Worm (Caenorhabditis elegans): ENCODE measurements around the gene Y97E10AR.2.

The Y97E10AR.2 gene

DNA sequence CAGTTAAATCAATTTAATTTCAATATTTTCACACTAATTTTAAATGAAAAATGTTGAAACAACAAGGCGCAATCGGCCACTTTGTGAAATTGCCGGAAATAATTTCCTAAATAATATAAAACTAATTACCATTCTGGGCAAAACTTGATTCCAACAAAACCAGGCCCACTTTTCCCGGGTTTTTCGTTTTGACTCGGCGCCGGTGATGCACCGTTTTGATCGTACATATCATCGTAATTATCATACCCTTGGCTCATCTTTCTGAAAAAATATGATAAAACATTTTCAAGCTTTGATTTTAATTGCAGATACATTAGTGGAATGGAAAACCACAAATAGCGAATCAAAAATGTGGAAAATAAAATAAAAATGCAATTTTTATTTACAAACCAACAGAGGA lies 16.1 kb downstream of the Y97E10AR.2 start, which contains the start of gene rpb-9:
rpb-9 (minus strand) TSS at position 314 of the 400 bp plus-strand sequence.
- TF ChIP-seq mes-4 (tag; optimal IDR thresholded peaks at IDR 0.05) = no peak
- no peak for TF ChIP-seq tlf-1 (GFP tag; optimal IDR thresholded peaks at IDR 0.05)
- TF ChIP-seq hmg-1.2 (GFP tag; IDR thresholded peaks at IDR 0.05) = peak; percentile 24; the same call in 1 of the 2 replicates
- TF ChIP-seq snpc-4 (GFP tag; optimal IDR thresholded peaks at IDR 0.05) = no peak
- TF ChIP-seq snpc-4 (tag; optimal IDR thresholded peaks at IDR 0.05) = peak in 1 of 4 experiments; percentile 35
- peak; percentile 25; the same call in 1 of the 2 replicates for TF ChIP-seq Y56A3A.18 (GFP tag; IDR thresholded peaks at IDR 0.05)
- TF ChIP-seq snpc-1.1 (tag; optimal IDR thresholded peaks at IDR 0.05; ENCODE audit: insufficient read depth) = peak; percentile 10
- TF ChIP-seq rec-8 (tag; optimal IDR thresholded peaks at IDR 0.05) = no peak
- TF ChIP-seq ztf-28 (GFP tag; IDR thresholded peaks at IDR 0.05) = no peak
- TF ChIP-seq hsf-1 (GFP tag; IDR thresholded peaks at IDR 0.05) = 0 out of 2 replicates have a peak, but pooled peaks have one; percentile 30
- no peak for TF ChIP-seq him-1 (tag; optimal IDR thresholded peaks at IDR 0.05)
- TF ChIP-seq ama-1 (optimal IDR thresholded peaks at IDR 0.05) = peak; percentile 17
- no peak for TF ChIP-seq ama-1 (GFP tag; optimal IDR thresholded peaks at IDR 0.05)
- TF ChIP-seq lin-35 (GFP tag; optimal IDR thresholded peaks at IDR 0.05) = no peak
- peak; percentile 30 for TF ChIP-seq F49E8.2 (tag; optimal IDR thresholded peaks at IDR 0.05; ENCODE audit: insufficient read depth)
- 0 out of 2 replicates have a peak, but pooled peaks have one; percentile 16 for TF ChIP-seq nfyb-1 (GFP tag; IDR thresholded peaks at IDR 0.05)
- TF ChIP-seq B0336.3 (GFP tag; IDR thresholded peaks at IDR 0.05) = peak; percentile 27; the same call in 1 of the 2 replicates
- TF ChIP-seq lin-54 (GFP tag; optimal IDR thresholded peaks at IDR 0.05) = no peak
- TF ChIP-seq dpff-1 (tag; optimal IDR thresholded peaks at IDR 0.05) = no peak
- no peak for TF ChIP-seq lsl-1 (GFP tag; optimal IDR thresholded peaks at IDR 0.05)
- no peak for TF ChIP-seq lir-1 (GFP tag; conservative IDR thresholded peaks at IDR 0.05)
- TF ChIP-seq hlh-26 (GFP tag; conservative IDR thresholded peaks at IDR 0.05) = no peak
- TF ChIP-seq B0019.2 (GFP tag; conservative IDR thresholded peaks at IDR 0.05) = no peak
- peak; percentile 14 for TF ChIP-seq die-1 (tag; optimal IDR thresholded peaks at IDR 0.05)

DNA sequence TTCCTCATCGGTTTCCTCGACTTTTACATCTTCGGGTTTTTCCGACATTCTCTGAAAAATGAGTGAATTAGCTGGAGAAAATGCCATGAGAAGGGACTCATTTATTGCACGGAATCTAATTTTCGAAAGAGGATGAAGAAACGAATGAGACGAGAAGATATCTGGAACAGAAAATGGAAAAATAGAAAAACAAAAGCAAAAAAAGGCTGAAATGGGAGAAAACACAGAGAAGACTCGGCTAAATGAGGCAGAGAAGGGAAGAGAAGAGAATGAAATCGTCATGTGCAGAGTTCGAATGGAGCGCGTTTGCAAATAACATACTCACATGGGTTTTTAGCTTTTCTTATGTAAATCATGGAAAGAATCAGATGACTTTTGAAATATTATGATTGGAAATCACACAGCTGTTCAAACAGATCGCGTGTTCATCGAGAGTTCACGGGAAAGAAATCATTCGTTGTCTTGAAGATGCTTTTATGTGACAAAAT lies 18.0 kb downstream of the Y97E10AR.2 start, which contains the start of gene Y97E10AR.6:
Y97E10AR.6 (minus strand) TSS at position 51 of the 488 bp plus-strand sequence.
- TF ChIP-seq nhr-80 (tag; optimal IDR thresholded peaks at IDR 0.05) (peak; percentile 38), dox-1 (GFP tag; IDR thresholded peaks at IDR 0.05) (no peak), snpc-4 (GFP tag; optimal IDR thresholded peaks at IDR 0.05) (no peak), snpc-4 (tag; optimal IDR thresholded peaks at IDR 0.05) (peak in 1 of 4 experiments; percentile 39), attf-5 (GFP tag; optimal IDR thresholded peaks at IDR 0.05) (peak; percentile 34), cebp-1 (GFP tag; IDR thresholded peaks at IDR 0.05) (no peak), cebp-1 (tag; optimal IDR thresholded peaks at IDR 0.05) (peak; percentile 9), F57A8.1 (GFP tag; optimal IDR thresholded peaks at IDR 0.05) (no peak), mcd-1 (GFP tag; IDR thresholded peaks at IDR 0.05) (peak; percentile 61)

DNA sequence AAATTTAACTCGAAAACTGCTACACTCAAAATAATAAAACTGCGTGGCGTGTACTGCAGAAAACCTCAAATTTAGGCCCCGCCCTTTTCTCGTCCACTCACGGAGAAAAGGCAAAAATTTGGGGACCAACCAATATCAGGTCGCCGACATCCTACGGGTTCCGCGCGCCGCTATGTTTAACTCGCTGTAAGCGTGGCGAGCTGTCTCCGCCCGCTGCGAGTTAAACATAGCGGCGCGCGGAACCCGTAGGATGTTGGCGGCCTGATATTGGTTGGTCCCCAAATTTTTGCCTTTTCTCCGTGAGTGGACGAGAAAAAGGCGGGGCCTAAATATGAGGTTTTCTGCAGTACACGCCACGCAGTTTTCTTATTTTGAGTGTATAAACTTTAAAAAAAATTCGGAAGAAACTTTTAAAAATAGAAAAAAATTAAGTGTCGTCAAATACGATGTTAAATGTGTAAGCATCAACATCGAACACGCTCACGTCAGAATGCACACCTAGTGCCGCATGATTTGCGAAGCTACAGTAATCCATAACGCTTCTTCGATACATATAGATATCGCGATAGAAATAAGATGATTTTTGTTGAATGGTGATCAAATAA lies 18.8 kb downstream of the Y97E10AR.2 start:
- TF ChIP-seq snpc-1.1 (tag; optimal IDR thresholded peaks at IDR 0.05; ENCODE audit: insufficient read depth) (peak; percentile 85), madf-6 (GFP tag; IDR thresholded peaks at IDR 0.05) (peak; percentile 8; the same call in 1 of the 2 replicates), snpc-4 (GFP tag; optimal IDR thresholded peaks at IDR 0.05) (peak; percentile 74), snpc-4 (tag; optimal IDR thresholded peaks at IDR 0.05) (peak in 3 of 4 experiments; percentile 90 to 97 (median 95)), hmg-1.2 (GFP tag; IDR thresholded peaks at IDR 0.05) (peak; percentile 82), xnd-1 (tag; optimal IDR thresholded peaks at IDR 0.05) (peak; percentile 3), lsl-1 (GFP tag; optimal IDR thresholded peaks at IDR 0.05) (peak; percentile 35), attf-6 (GFP tag; IDR thresholded peaks at IDR 0.05) (peak; percentile 47; the same call in 1 of the 2 replicates), pbrm-1 (GFP tag; IDR thresholded peaks at IDR 0.05) (peak; percentile 63), hsf-1 (GFP tag; IDR thresholded peaks at IDR 0.05) (peak; percentile 40; the same call in 1 of the 2 replicates), lin-26 (GFP tag; IDR thresholded peaks at IDR 0.05) (0 out of 2 replicates have a peak, but pooled peaks have one; percentile 26)
